Fruit fly (Drosophila melanogaster) whole organism, prepupa: Measurements from ENCODE around the gene CG31960.

Experiments used
- Blimp-1 ChIP-seq: fragments of 200-800 bp; sonication (Bioruptor generic); optimal IDR thresholded peaks from 3 replicates; lab custom pipeline; 2017; ENCODE audit warnings: missing biosample characterization, missing genetic modification characterization, mild to moderate bottlenecking, moderate library complexity, missing genetic modification reagents
- CG15336 ChIP-seq: fragments of 200-800 bp; sonication (Bioruptor generic); IDR thresholded peaks from 2 replicates; pipeline ENCODE4 v1.3.6; 2022; ENCODE audit warnings: missing biosample characterization, missing genetic modification characterization
- CG34406 ChIP-seq: fragments of 200-800 bp; sonication (Bioruptor generic); optimal IDR thresholded peaks from 3 replicates; lab custom pipeline; 2016; ENCODE audit warnings: missing biosample characterization, missing genetic modification characterization
- Sox15 ChIP-seq: fragments of 200-800 bp; sonication (Bioruptor generic); optimal IDR thresholded peaks from 3 replicates; lab custom pipeline; 2016; ENCODE audit warnings: missing biosample characterization, missing genetic modification characterization
- fkh ChIP-seq: fragments of 200-800 bp; sonication (Bioruptor generic); optimal IDR thresholded peaks from 3 replicates; lab custom pipeline; 2017; ENCODE audit warnings: missing biosample characterization, mild to moderate bottlenecking, missing genetic modification characterization, moderate library complexity
- ss ChIP-seq, 2 experiments: fragments of 200-800 bp; sonication (Bioruptor generic); optimal IDR thresholded peaks; 2 replicates in 1 of 2; 3 replicates in 1 of 2; lab custom pipeline; 2017 to 2018; ENCODE audit warnings: mild to moderate bottlenecking in 2 of 2, missing biosample characterization in 2 of 2, missing genetic modification characterization in 2 of 2, moderate library complexity in 1 of 2

dm6 chr2L:3777485-3777884, 7.3 kb upstream of the CG31960 start:
- no peak for TF ChIP-seq Sox15 (GFP tag; lab: Kevin White, UChicago)
- TF ChIP-seq ss (GFP tag; optimal IDR thresholded peaks at IDR 0.05; lab: Kevin White, UChicago): no peak
- TF ChIP-seq fkh: no peak
- no peak for TF ChIP-seq CG15336 (GFP tag; lab: Robert Waterston, UW)
- no peak for TF ChIP-seq Blimp-1 (GFP tag; lab: Kevin White, UChicago)
- no peak for TF ChIP-seq CG34406 (GFP tag; lab: Kevin White, UChicago)
